Fruit fly (Drosophila melanogaster) whole organism: ENCODE data around the gene CG9281.

Experiments
- Dll ChIP-seq: fragments of >200 bp; optimal IDR thresholded peaks from 2 replicates; lab custom pipeline; 2017
- pan ChIP-seq: fragments of >200 bp; optimal IDR thresholded peaks from 2 replicates; lab custom pipeline; 2017

DNA sequence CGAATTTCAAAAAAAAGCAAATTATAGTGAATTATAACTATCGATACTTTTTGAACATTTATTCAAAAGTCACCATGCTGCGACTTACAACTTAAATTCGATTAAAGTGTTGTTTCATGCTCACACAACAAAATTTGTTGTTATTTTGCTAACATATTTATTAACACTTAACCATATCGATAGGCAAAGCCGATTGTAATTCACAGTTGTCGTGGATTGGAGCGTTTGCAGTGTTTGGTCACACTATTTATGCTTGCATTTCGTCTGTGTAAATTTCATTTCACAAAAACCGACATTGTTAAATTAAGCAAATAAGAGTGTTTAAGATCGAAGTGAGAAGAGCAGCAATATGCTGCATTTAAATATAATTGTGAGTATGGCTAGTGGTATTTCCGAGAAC, 2.1 kb upstream of the CG9281 start, which contains the start of gene HUWE1:
- TF ChIP-seq Dll (lab: Kevin White, UChicago) (no peak), pan (lab: Kevin White, UChicago) (no peak)
